Fruit fly (Drosophila melanogaster) whole organism, adult: ENCODE results near the gene Vajk1.

Experiments
- CG1620 ChIP-seq: fragments of 200-800 bp; sonication (Bioruptor generic); optimal IDR thresholded peaks from 2 replicates; lab custom pipeline; 2016; ENCODE audit warnings: missing biosample characterization, missing genetic modification characterization
- toe ChIP-seq: fragments of 200-800 bp; sonication (Bioruptor generic); optimal IDR thresholded peaks from 2 replicates; lab custom pipeline; 2016; ENCODE audit warnings: missing biosample characterization, missing genetic modification characterization

dm6 chr2L:13966732-13967316, 43.5 kb upstream of the Vajk1 start, which contains the start of gene NimB2:
- TF ChIP-seq toe (no peak), CG1620 (GFP tag; lab: Kevin White, UChicago) (no peak)
